Fruit fly (Drosophila melanogaster) whole organism, embryonic: ENCODE data around the gene CG43179.

ENCODE experiments used
- CG1024 ChIP-seq: fragments of 200-800 bp; sonication (Bioruptor generic); IDR thresholded peaks from 2 replicates; pipeline ENCODE4 v1.3.6; 2022; ENCODE audit warnings: missing biosample characterization, missing genetic modification characterization
- CG11093 ChIP-seq: fragments of 200-800 bp; sonication (Bioruptor generic); IDR thresholded peaks from 3 replicates; pipeline ENCODE4 v1.3.6; 2022; ENCODE audit warnings: missing biosample characterization, missing genetic modification characterization
- CG11560 ChIP-seq: fragments of 200-800 bp; sonication (Bioruptor generic); IDR thresholded peaks from 3 replicates; pipeline ENCODE4 v1.3.6; 2022; ENCODE audit warnings: missing biosample characterization, missing genetic modification characterization
- CG11723 ChIP-seq: fragments of 200-800 bp; sonication (Bioruptor generic); optimal IDR thresholded peaks from 2 replicates; lab custom pipeline; 2017; ENCODE audit warnings: missing biosample characterization, mild to moderate bottlenecking, missing genetic modification characterization
- CG13287 ChIP-seq: fragments of 200-800 bp; sonication (Bioruptor generic); IDR thresholded peaks from 2 replicates; pipeline ENCODE4 v1.3.6; 2022; ENCODE audit warnings: missing biosample characterization, missing genetic modification characterization; ENCODE audit not compliant: partially characterized antibody
- CG13894 ChIP-seq: fragments of 200-800 bp; sonication (Bioruptor generic); optimal IDR thresholded peaks from 3 replicates; lab custom pipeline; 2018; ENCODE audit warnings: missing biosample characterization, mild to moderate bottlenecking, missing genetic modification characterization, moderate library complexity
- CG14710 ChIP-seq: fragments of 200-800 bp; sonication (Bioruptor generic); optimal IDR thresholded peaks from 3 replicates; lab custom pipeline; 2019; ENCODE audit warnings: missing biosample characterization, mild to moderate bottlenecking, missing genetic modification characterization, moderate library complexity
- CG18262 ChIP-seq: fragments of 200-800 bp; optimal IDR thresholded peaks from 3 replicates; lab custom pipeline; 2019; ENCODE audit warnings: missing biosample characterization, mild to moderate bottlenecking, missing genetic modification characterization, moderate library complexity
- CG31388 ChIP-seq: fragments of 200-800 bp; sonication (Bioruptor generic); optimal IDR thresholded peaks from 2 replicates; lab custom pipeline; 2016; ENCODE audit warnings: missing biosample characterization, missing genetic modification characterization
- CG3163 ChIP-seq: fragments of 200-800 bp; sonication (Bioruptor generic); optimal IDR thresholded peaks from 3 replicates; lab custom pipeline; 2016; ENCODE audit warnings: missing biosample characterization, missing genetic modification characterization
- CG34376 ChIP-seq: fragments of 200-800 bp; sonication (Bioruptor generic); optimal IDR thresholded peaks from 2 replicates; lab custom pipeline; 2018; ENCODE audit warnings: missing biosample characterization, mild to moderate bottlenecking, missing genetic modification characterization
- CG4707 ChIP-seq: fragments of 200-800 bp; sonication (Bioruptor generic); optimal IDR thresholded peaks from 2 replicates; lab custom pipeline; 2018; ENCODE audit warnings: missing biosample characterization, mild to moderate bottlenecking, missing genetic modification characterization, moderate library complexity
- CG5953 ChIP-seq: fragments of 200-800 bp; sonication (Bioruptor generic); IDR thresholded peaks from 2 replicates; pipeline ENCODE4 v1.3.6; 2022; ENCODE audit warnings: missing biosample characterization, missing genetic modification characterization
- CG6254 ChIP-seq: fragments of 200-800 bp; sonication (Bioruptor generic); optimal IDR thresholded peaks from 3 replicates; lab custom pipeline; 2017; ENCODE audit warnings: mild to moderate bottlenecking, missing biosample characterization, missing genetic modification reagents, missing genetic modification characterization
- CG6654 ChIP-seq: fragments of 200-800 bp; sonication (Bioruptor generic); optimal IDR thresholded peaks from 2 replicates; lab custom pipeline; 2017; ENCODE audit warnings: missing biosample characterization, mild to moderate bottlenecking, missing genetic modification characterization
- CG6683 ChIP-seq: fragments of 200-800 bp; sonication (Bioruptor generic); optimal IDR thresholded peaks from 2 replicates; lab custom pipeline; 2017; ENCODE audit warnings: missing biosample characterization, mild to moderate bottlenecking, missing genetic modification characterization, missing genetic modification reagents
- CG7372 ChIP-seq: fragments of 200-800 bp; sonication (Bioruptor generic); IDR thresholded peaks from 2 replicates; pipeline ENCODE4 v1.3.6; 2022; ENCODE audit warnings: missing biosample characterization, missing genetic modification characterization
- CG7928 ChIP-seq: fragments of 200-800 bp; sonication (Bioruptor generic); optimal IDR thresholded peaks from 2 replicates; lab custom pipeline; 2017; ENCODE audit warnings: missing biosample characterization, mild to moderate bottlenecking, missing genetic modification characterization
- CG8290 ChIP-seq, 3 experiments: fragments of 200-800 bp; sonication (Bioruptor generic); optimal IDR thresholded peaks; 2 replicates each; lab custom pipeline; 2016 to 2019; ENCODE audit warnings: missing biosample characterization in 3 of 3, missing genetic modification characterization in 3 of 3, mild to moderate bottlenecking in 2 of 3, moderate library complexity in 1 of 3
- CG8944 ChIP-seq: fragments of 200-800 bp; sonication (Bioruptor generic); optimal IDR thresholded peaks from 3 replicates; lab custom pipeline; 2016; ENCODE audit warnings: missing biosample characterization, missing genetic modification characterization
- Hey ChIP-seq: fragments of 200-800 bp; sonication (Bioruptor generic); optimal IDR thresholded peaks from 3 replicates; lab custom pipeline; 2018; ENCODE audit warnings: missing biosample characterization, mild to moderate bottlenecking, missing genetic modification characterization
- MTF-1 ChIP-seq: fragments of 200-800 bp; sonication (Bioruptor generic); optimal IDR thresholded peaks from 2 replicates; lab custom pipeline; 2018; ENCODE audit warnings: missing biosample characterization, mild to moderate bottlenecking, missing genetic modification characterization, borderline replicate concordance
- Med ChIP-seq: fragments of 200-800 bp; sonication (Bioruptor generic); peaks from one replicate; lab custom pipeline; 2016; ENCODE audit warnings: missing biosample characterization, missing genetic modification characterization, mild to moderate bottlenecking, inconsistent platforms, moderate library complexity
- Pdp1 ChIP-seq, 2 experiments: fragments of 200-800 bp; sonication (Bioruptor generic); optimal IDR thresholded peaks; 3 replicates each; lab custom pipeline; 2016; ENCODE audit warnings: missing biosample characterization in 2 of 2, missing genetic modification characterization in 2 of 2, mild to moderate bottlenecking in 1 of 2, moderate library complexity in 1 of 2
- Usf ChIP-seq: fragments of 200-800 bp; sonication (Bioruptor generic); optimal IDR thresholded peaks from 2 replicates; lab custom pipeline; 2017; ENCODE audit warnings: missing genotype, missing biosample characterization, missing genetic modification characterization
- bsh ChIP-seq, 2 experiments: fragments of 200-800 bp; sonication (Bioruptor generic); optimal IDR thresholded peaks; 2 replicates each; lab custom pipeline; 2017 to 2018; ENCODE audit warnings: mild to moderate bottlenecking in 2 of 2, missing biosample characterization in 2 of 2, missing genetic modification characterization in 2 of 2, moderate library complexity in 1 of 2
- chinmo ChIP-seq: fragments of 200-800 bp; sonication (Bioruptor generic); IDR thresholded peaks from 4 replicates; pipeline ENCODE4 v1.3.6; 2022; ENCODE audit warnings: missing biosample characterization, missing genetic modification characterization; ENCODE audit not compliant: partially characterized antibody
- crol ChIP-seq: fragments of 200-800 bp; sonication (Bioruptor generic); IDR thresholded peaks from 2 replicates; pipeline ENCODE4 v1.3.6; 2022; ENCODE audit warnings: missing biosample characterization, missing genetic modification characterization
- dmrt99B ChIP-seq: fragments of 200-800 bp; sonication (Bioruptor generic); optimal IDR thresholded peaks from 2 replicates; lab custom pipeline; 2018; ENCODE audit warnings: missing biosample characterization, mild to moderate bottlenecking, missing genetic modification characterization, moderate library complexity
- exex ChIP-seq: fragments of 200-800 bp; sonication (Bioruptor generic); optimal IDR thresholded peaks from 4 replicates; lab custom pipeline; 2018; ENCODE audit warnings: missing biosample characterization, mild to moderate bottlenecking, missing genetic modification characterization, moderate library complexity
- kni ChIP-seq: fragments of 200-800 bp; sonication (Bioruptor generic); optimal IDR thresholded peaks from 3 replicates; lab custom pipeline; 2017; ENCODE audit warnings: mild to moderate bottlenecking, missing biosample characterization, missing genetic modification reagents, missing genetic modification characterization
- maf-S ChIP-seq: fragments of 200-800 bp; sonication (Bioruptor generic); optimal IDR thresholded peaks from 2 replicates; lab custom pipeline; 2016; ENCODE audit warnings: missing biosample characterization, missing genetic modification characterization
- mirr ChIP-seq: fragments of 200-800 bp; sonication (Bioruptor generic); optimal IDR thresholded peaks from 3 replicates; lab custom pipeline; 2018; ENCODE audit warnings: missing biosample characterization, mild to moderate bottlenecking, missing genetic modification characterization
- pan ChIP-seq, 4 experiments: fragments of >200 bp in 3 of 4; fragments of 200-800 bp in 1 of 4; sonication (Bioruptor generic) in 1 of 4; optimal IDR thresholded peaks in 3 of 4; IDR thresholded peaks in 1 of 4; 2 replicates each; pipeline versions ENCODE4 v1.3.6 to Lab custom; 2017 to 2022; ENCODE audit warnings: missing biosample characterization in 2 of 4, missing genetic modification characterization in 2 of 4, mixed read lengths in 1 of 4
- pho ChIP-seq: fragments of 200-800 bp; sonication (Bioruptor generic); optimal IDR thresholded peaks from 2 replicates; lab custom pipeline; 2016; ENCODE audit warnings: missing biosample characterization, missing genetic modification characterization
- phol ChIP-seq: fragments of 200-800 bp; sonication (Bioruptor generic); optimal IDR thresholded peaks from 3 replicates; lab custom pipeline; 2018; ENCODE audit warnings: missing biosample characterization, mild to moderate bottlenecking, missing genetic modification characterization, moderate library complexity
- ro ChIP-seq: fragments of 200-800 bp; sonication (Bioruptor generic); IDR thresholded peaks from 2 replicates; pipeline ENCODE4 v1.3.6; 2022; ENCODE audit warnings: missing biosample characterization, missing genetic modification characterization
- sd ChIP-seq: fragments of 200-800 bp; sonication (Bioruptor generic); optimal IDR thresholded peaks from 3 replicates; lab custom pipeline; 2018; ENCODE audit warnings: missing biosample characterization, mild to moderate bottlenecking, missing genetic modification characterization, moderate library complexity
- sug ChIP-seq: fragments of 200-800 bp; optimal IDR thresholded peaks from 2 replicates; lab custom pipeline; 2019; ENCODE audit warnings: missing biosample characterization, mild to moderate bottlenecking, missing genetic modification characterization, moderate library complexity
- tap ChIP-seq: fragments of 200-800 bp; optimal IDR thresholded peaks from 3 replicates; lab custom pipeline; 2019; ENCODE audit warnings: missing biosample characterization, mild to moderate bottlenecking, missing genetic modification characterization, moderate library complexity
- unpg ChIP-seq: fragments of 200-800 bp; sonication (Bioruptor generic); optimal IDR thresholded peaks from 3 replicates; lab custom pipeline; 2018; ENCODE audit warnings: missing biosample characterization, mild to moderate bottlenecking, missing genetic modification characterization, moderate library complexity
- usp ChIP-seq: fragments of >200 bp; optimal IDR thresholded peaks from 2 replicates; lab custom pipeline; 2017; ENCODE audit warnings: missing biosample characterization, missing genetic modification characterization
- z ChIP-seq: fragments of 200-800 bp; sonication (Bioruptor generic); IDR thresholded peaks from 3 replicates; pipeline ENCODE4 v1.3.6; 2022; ENCODE audit warnings: missing biosample characterization, missing genetic modification characterization

CG43179 gene

DNA sequence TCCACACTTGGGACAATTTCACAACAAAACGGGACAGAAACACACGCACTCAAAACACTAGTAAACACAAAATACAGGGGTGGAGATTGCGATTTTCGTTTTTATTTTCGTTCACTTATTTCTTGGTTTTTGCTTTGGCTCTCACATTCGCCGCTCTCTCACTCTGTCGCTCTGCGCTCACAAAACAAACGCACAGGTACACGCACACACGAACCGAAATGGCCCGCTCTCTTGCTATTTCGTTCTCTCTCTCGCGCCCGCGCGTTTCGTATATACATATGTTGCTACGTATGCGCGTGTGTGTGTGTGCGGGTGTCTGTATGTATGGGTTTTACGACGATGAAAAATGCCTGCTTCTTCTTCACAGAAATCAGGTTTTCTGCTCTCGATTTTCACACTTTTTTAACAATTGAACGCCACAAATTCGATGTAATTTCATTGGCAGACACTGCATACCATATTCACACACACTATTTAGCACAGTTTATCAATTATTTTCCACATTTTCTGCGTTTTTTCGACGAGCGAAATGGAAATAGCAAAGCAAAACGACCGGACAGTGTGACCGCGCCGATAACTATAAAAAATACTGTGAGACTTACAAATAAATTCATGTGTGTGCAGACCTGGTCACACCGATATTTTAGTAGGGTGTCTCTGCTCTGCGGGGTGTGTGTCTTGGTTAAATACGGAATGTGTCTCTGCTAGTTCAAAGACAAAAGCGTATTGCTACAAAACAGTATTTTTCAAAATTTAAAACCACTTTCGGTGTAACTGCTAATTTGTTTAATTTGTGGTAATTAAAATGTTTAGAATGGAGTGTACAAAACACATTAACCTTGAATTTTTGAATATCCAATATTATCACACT, 30.6 kb downstream of the CG43179 start, which contains the start of gene trx (continued):
- TF ChIP-seq bsh (GFP tag; optimal IDR thresholded peaks at IDR 0.05; lab: Kevin White, UChicago) = peak in 1 of 2 experiments; percentile 65
- no peak for TF ChIP-seq pan (optimal IDR thresholded peaks at IDR 0.05; lab: Kevin White, UChicago)
- TF ChIP-seq pan (GFP tag; optimal IDR thresholded peaks at IDR 0.05 in 1 of 2, IDR thresholded peaks at IDR 0.05 in 1 of 2) = no peak
- no peak for TF ChIP-seq Usf (GFP tag; lab: Kevin White, UChicago)
- TF ChIP-seq CG13894 (tag; lab: Kevin White, UChicago) = peak; percentile 46
- peak; percentile 62 for TF ChIP-seq phol (tag; lab: Kevin White, UChicago)
- peak; percentile 9 for TF ChIP-seq CG7928 (GFP tag; lab: Kevin White, UChicago)
- TF ChIP-seq CG6683 (GFP tag; lab: Kevin White, UChicago) = no peak
- peak; percentile 80 for TF ChIP-seq CG14710
- TF ChIP-seq CG1024 (GFP tag; lab: Robert Waterston, UW) = no peak

DNA sequence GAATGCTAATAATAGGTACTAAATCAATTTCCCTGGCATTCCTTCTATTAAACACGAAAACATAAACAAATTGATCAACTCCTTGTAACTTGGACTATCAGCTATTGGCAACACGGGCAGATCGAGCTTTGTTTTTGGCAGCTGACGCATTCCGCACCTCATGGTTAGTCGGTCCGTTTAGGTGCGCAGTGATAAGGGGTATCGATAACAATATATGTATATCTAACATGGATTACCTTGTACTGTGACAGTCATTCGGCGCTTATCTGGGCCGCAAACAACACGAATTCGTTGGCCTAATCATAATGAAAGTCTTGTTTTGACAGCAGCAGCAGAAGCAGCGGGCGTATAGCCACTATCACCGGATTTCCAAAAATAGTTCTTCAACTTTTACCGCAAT, 32.1 kb downstream of the CG43179 start:
- no peak for TF ChIP-seq ro (GFP tag; lab: Robert Waterston, UW)
- peak; percentile 83 for TF ChIP-seq sd (tag; lab: Kevin White, UChicago)
- TF ChIP-seq CG5953 (GFP tag; lab: Robert Waterston, UW) = 0 out of 2 replicates have a peak, but pooled peaks have one; percentile 14
- no peak for TF ChIP-seq usp (GFP tag; lab: Kevin White, UChicago)
- no peak for TF ChIP-seq CG3163 (GFP tag; lab: Kevin White, UChicago)
- TF ChIP-seq Hey (tag; lab: Kevin White, UChicago) = peak; percentile 78
- TF ChIP-seq CG31388 (GFP tag; lab: Kevin White, UChicago) = no peak
- no peak for TF ChIP-seq CG11093 (GFP tag; lab: Robert Waterston, UW)
- no peak for TF ChIP-seq CG8290 (GFP tag; optimal IDR thresholded peaks at IDR 0.05; lab: Kevin White, UChicago)
- TF ChIP-seq CG8290 (tag; optimal IDR thresholded peaks at IDR 0.05; lab: Kevin White, UChicago) = peak in 1 of 2 experiments; percentile 10
- TF ChIP-seq chinmo = 0 out of 4 replicates have a peak, but pooled peaks have one; percentile 4
- peak; percentile 53 for TF ChIP-seq CG6254 (GFP tag; lab: Kevin White, UChicago)
- no peak for TF ChIP-seq CG11560 (tag; lab: Robert Waterston, UW)
- TF ChIP-seq CG34376 (GFP tag; lab: Kevin White, UChicago) = peak; percentile 70
- TF ChIP-seq CG13287 (GFP tag; lab: Robert Waterston, UW) = no peak
- peak; percentile 85 for TF ChIP-seq mirr (GFP tag; lab: Kevin White, UChicago)
- TF ChIP-seq pan (optimal IDR thresholded peaks at IDR 0.05; lab: Kevin White, UChicago) = no peak
- peak in 1 of 2 experiments; percentile 25 for TF ChIP-seq pan (GFP tag; optimal IDR thresholded peaks at IDR 0.05 in 1 of 2, IDR thresholded peaks at IDR 0.05 in 1 of 2)
- TF ChIP-seq z (GFP tag; lab: Robert Waterston, UW) = no peak
- no peak for TF ChIP-seq CG8944 (GFP tag; lab: Kevin White, UChicago)
- no peak for TF ChIP-seq CG4707
- TF ChIP-seq Med (GFP tag; lab: Kevin White, UChicago) = peak; percentile 38
- peak; percentile 80 for TF ChIP-seq exex (tag; lab: Kevin White, UChicago)
- peak; percentile 42 for TF ChIP-seq sug (tag; lab: Kevin White, UChicago)

DNA sequence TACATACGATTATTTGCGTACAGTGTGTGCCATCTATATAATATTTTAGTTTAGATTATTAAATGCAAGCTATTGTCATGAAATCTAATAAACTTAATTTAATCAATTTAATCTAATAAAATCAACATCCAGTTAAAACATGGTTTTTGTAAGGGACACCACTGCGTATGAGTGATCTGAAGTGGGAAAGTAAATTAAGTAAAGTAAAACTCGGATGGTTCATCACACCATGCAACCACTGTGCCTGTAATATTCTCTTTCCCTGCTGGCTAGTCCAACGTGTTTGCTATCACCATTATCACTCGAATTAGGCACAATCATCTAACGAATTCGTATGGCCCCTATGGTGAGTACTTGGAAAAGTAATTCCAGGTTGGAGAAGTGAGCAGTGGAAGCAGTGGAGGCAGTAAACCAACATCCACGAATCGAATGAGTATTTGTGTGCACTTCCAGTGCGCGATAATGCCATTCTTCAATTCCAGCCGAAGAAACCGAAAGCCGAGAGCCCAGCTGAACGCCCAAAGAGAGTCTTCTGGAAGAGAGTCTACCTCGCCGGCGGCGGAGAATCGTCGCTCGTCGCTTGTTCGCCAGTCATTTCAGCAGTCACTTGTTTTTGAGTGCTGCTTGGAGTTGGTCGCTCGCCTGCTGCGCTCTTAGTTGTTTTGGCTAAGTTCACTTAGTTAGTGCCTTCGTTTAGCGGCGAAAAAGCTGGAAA, 32.9 kb downstream of the CG43179 start, which contains the start of gene red:
Gene red, plus strand, starts transcription at position 403 of the 715 bp plus-strand sequence.
- TF ChIP-seq kni (GFP tag; lab: Kevin White, UChicago) = peak; percentile 50
- peak; percentile 78 for TF ChIP-seq CG7372 (GFP tag; lab: Robert Waterston, UW)
- TF ChIP-seq pho (GFP tag; lab: Kevin White, UChicago) = peak; percentile 7
- peak; percentile 61 for TF ChIP-seq CG11723 (GFP tag; lab: Kevin White, UChicago)
- peak; percentile 19 to 31 for TF ChIP-seq Pdp1 (GFP tag; optimal IDR thresholded peaks at IDR 0.05; lab: Kevin White, UChicago)
- peak; percentile 8 for TF ChIP-seq maf-S (GFP tag; lab: Kevin White, UChicago)
- TF ChIP-seq CG6654 (GFP tag; lab: Kevin White, UChicago) = no peak
- no peak for TF ChIP-seq crol (GFP tag; lab: Robert Waterston, UW)
- peak; percentile 81 for TF ChIP-seq dmrt99B (tag; lab: Kevin White, UChicago)
- peak; percentile 76 for TF ChIP-seq tap
- TF ChIP-seq unpg = peak; percentile 66
- peak; percentile 74 for TF ChIP-seq CG18262 (tag; lab: Kevin White, UChicago)
- peak; percentile 44 for TF ChIP-seq MTF-1 (GFP tag; lab: Kevin White, UChicago)
